Fruit fly (Drosophila melanogaster) whole organism, embryonic: ENCODE results near the gene RabGGTa.

Experiments used
- Antp ChIP-seq: fragments of 200-800 bp; sonication (Bioruptor generic); optimal IDR thresholded peaks from 3 replicates; lab custom pipeline; 2016; ENCODE audit warnings: missing biosample characterization, missing genetic modification characterization
- Blimp-1 ChIP-seq: fragments of 200-800 bp; sonication (Bioruptor generic); optimal IDR thresholded peaks from 3 replicates; lab custom pipeline; 2018; ENCODE audit warnings: missing biosample characterization, missing genetic modification characterization, mild to moderate bottlenecking, moderate library complexity, missing genetic modification reagents
- Bteb2 ChIP-seq: fragments of 200-800 bp; sonication (Bioruptor generic); optimal IDR thresholded peaks from 2 replicates; lab custom pipeline; 2016; ENCODE audit warnings: missing biosample characterization, missing genetic modification characterization
- CG10267 ChIP-seq: fragments of 200-800 bp; sonication (Bioruptor generic); optimal IDR thresholded peaks from 2 replicates; lab custom pipeline; 2018; ENCODE audit warnings: missing biosample characterization, mild to moderate bottlenecking, missing genetic modification characterization, moderate library complexity
- CG10979 ChIP-seq: fragments of 200-800 bp; sonication (Bioruptor generic); optimal IDR thresholded peaks from 2 replicates; lab custom pipeline; 2018; ENCODE audit warnings: missing biosample characterization, mild to moderate bottlenecking, missing genetic modification characterization, moderate library complexity
- CG11247 ChIP-seq: fragments of 200-800 bp; sonication (Bioruptor generic); IDR thresholded peaks from 2 replicates; pipeline ENCODE4 v1.3.6; 2022; ENCODE audit warnings: missing biosample characterization, missing genetic modification characterization
- CG13123 ChIP-seq: fragments of 200-800 bp; sonication (Bioruptor generic); optimal IDR thresholded peaks from 2 replicates; lab custom pipeline; 2016; ENCODE audit warnings: missing biosample characterization, missing genetic modification characterization
- CG13894 ChIP-seq: fragments of 200-800 bp; sonication (Bioruptor generic); optimal IDR thresholded peaks from 3 replicates; lab custom pipeline; 2018; ENCODE audit warnings: missing biosample characterization, mild to moderate bottlenecking, missing genetic modification characterization, moderate library complexity
- CG14014 ChIP-seq: fragments of 200-800 bp; sonication (Bioruptor generic); IDR thresholded peaks from 2 replicates; pipeline ENCODE4 v1.3.6; 2022; ENCODE audit warnings: missing biosample characterization, missing genetic modification characterization
- CG17361 ChIP-seq: fragments of 200-800 bp; sonication (Bioruptor generic); IDR thresholded peaks from 3 replicates; pipeline ENCODE4 v1.3.6; 2022; ENCODE audit warnings: missing biosample characterization, missing genetic modification characterization
- CG18619 ChIP-seq: fragments of 200-800 bp; sonication (Bioruptor generic); optimal IDR thresholded peaks from 3 replicates; lab custom pipeline; 2017; ENCODE audit warnings: missing biosample characterization, mild to moderate bottlenecking, missing genetic modification characterization
- CG2120 ChIP-seq: fragments of 200-800 bp; sonication (Bioruptor generic); optimal IDR thresholded peaks from 3 replicates; lab custom pipeline; 2016; ENCODE audit warnings: missing biosample characterization, missing genetic modification characterization
- CG32772 ChIP-seq: fragments of 200-800 bp; sonication (Bioruptor generic); IDR thresholded peaks from 2 replicates; pipeline ENCODE4 v1.3.6; 2022; ENCODE audit warnings: missing biosample characterization, missing genetic modification characterization
- CG4424 ChIP-seq: fragments of 200-800 bp; sonication (Bioruptor generic); optimal IDR thresholded peaks from 3 replicates; lab custom pipeline; 2016; ENCODE audit warnings: missing biosample characterization, missing genetic modification characterization
- CG4854 ChIP-seq: fragments of 200-800 bp; sonication (Bioruptor generic); optimal IDR thresholded peaks from 2 replicates; lab custom pipeline; 2016; ENCODE audit warnings: missing biosample characterization, missing genetic modification characterization, inconsistent platforms
- CG7556 ChIP-seq: fragments of 200-800 bp; sonication (Bioruptor generic); optimal IDR thresholded peaks from 2 replicates; lab custom pipeline; 2017; ENCODE audit warnings: missing biosample characterization, mild to moderate bottlenecking, missing genetic modification characterization
- CG7839 ChIP-seq: fragments of 200-800 bp; sonication (Bioruptor generic); optimal IDR thresholded peaks from 3 replicates; lab custom pipeline; 2018; ENCODE audit warnings: missing biosample characterization, mild to moderate bottlenecking, missing genetic modification characterization, moderate library complexity
- CG8924 ChIP-seq: fragments of 200-800 bp; optimal IDR thresholded peaks from 3 replicates; lab custom pipeline; 2019; ENCODE audit warnings: missing biosample characterization, mild to moderate bottlenecking, missing genetic modification characterization, moderate library complexity
- CG9437 ChIP-seq: fragments of 200-800 bp; sonication (Bioruptor generic); optimal IDR thresholded peaks from 2 replicates; lab custom pipeline; 2018; ENCODE audit warnings: missing biosample characterization, mild to moderate bottlenecking, missing genetic modification characterization
- Dip3 ChIP-seq: fragments of 200-800 bp; sonication (Bioruptor generic); optimal IDR thresholded peaks from 3 replicates; lab custom pipeline; 2016; ENCODE audit warnings: missing biosample characterization, missing genetic modification characterization
- Dref ChIP-seq: fragments of 200-800 bp; sonication (Bioruptor generic); IDR thresholded peaks from 2 replicates; pipeline ENCODE4 v1.3.6; 2022; ENCODE audit warnings: missing biosample characterization, missing genetic modification characterization
- Drgx ChIP-seq: fragments of 200-800 bp; sonication (Bioruptor generic); IDR thresholded peaks from 2 replicates; pipeline ENCODE4 v1.3.6; 2022; ENCODE audit warnings: missing biosample characterization, missing genetic modification characterization
- Fer1 ChIP-seq: fragments of 200-800 bp; sonication (Bioruptor generic); optimal IDR thresholded peaks from 2 replicates; lab custom pipeline; 2017; ENCODE audit warnings: missing biosample characterization, mild to moderate bottlenecking, missing genetic modification characterization
- HLHmδ ChIP-seq: fragments of 200-800 bp; sonication (Bioruptor generic); optimal IDR thresholded peaks from 2 replicates; lab custom pipeline; 2018; ENCODE audit warnings: missing biosample characterization, mild to moderate bottlenecking, missing genetic modification characterization, moderate library complexity
- Hr51 ChIP-seq, 2 experiments: fragments of 200-800 bp; sonication (Bioruptor generic); optimal IDR thresholded peaks; 2 replicates in 1 of 2; 3 replicates in 1 of 2; lab custom pipeline; 2016 to 2018; ENCODE audit warnings: missing biosample characterization in 2 of 2, missing genetic modification characterization in 2 of 2, mild to moderate bottlenecking in 1 of 2, moderate library complexity in 1 of 2
- Neu2 ChIP-seq: fragments of 200-800 bp; sonication (Bioruptor generic); optimal IDR thresholded peaks from 3 replicates; lab custom pipeline; 2016; ENCODE audit warnings: missing biosample characterization, missing genetic modification characterization, borderline replicate concordance
- Nf-YA ChIP-seq: fragments of 200-800 bp; sonication (Bioruptor generic); IDR thresholded peaks from 2 replicates; pipeline ENCODE4 v1.3.6; 2022; ENCODE audit warnings: missing biosample characterization, missing genetic modification characterization
- Nf-YC ChIP-seq: fragments of 200-800 bp; optimal IDR thresholded peaks from 3 replicates; lab custom pipeline; 2019; ENCODE audit warnings: missing biosample characterization, mild to moderate bottlenecking, missing genetic modification characterization, moderate library complexity
- Oli ChIP-seq: fragments of 200-800 bp; sonication (Bioruptor generic); optimal IDR thresholded peaks from 2 replicates; lab custom pipeline; 2018; ENCODE audit warnings: missing biosample characterization, mild to moderate bottlenecking, missing genetic modification characterization, moderate library complexity
- Sox100B ChIP-seq: fragments of 200-800 bp; sonication (Bioruptor generic); optimal IDR thresholded peaks from 3 replicates; lab custom pipeline; 2018; ENCODE audit warnings: missing biosample characterization, mild to moderate bottlenecking, missing genetic modification characterization
- Sox102F ChIP-seq: fragments of 200-800 bp; sonication (Bioruptor generic); optimal IDR thresholded peaks from 2 replicates; lab custom pipeline; 2018; ENCODE audit warnings: missing biosample characterization, mild to moderate bottlenecking, missing genetic modification characterization, moderate library complexity
- corto ChIP-seq: fragments of 200-800 bp; sonication (Bioruptor generic); optimal IDR thresholded peaks from 2 replicates; lab custom pipeline; 2016; ENCODE audit warnings: missing biosample characterization, mild to moderate bottlenecking, missing genetic modification characterization, moderate library complexity
- crol ChIP-seq: fragments of 200-800 bp; sonication (Bioruptor generic); IDR thresholded peaks from 2 replicates; pipeline ENCODE4 v1.3.6; 2022; ENCODE audit warnings: missing biosample characterization, missing genetic modification characterization
- eve ChIP-seq, 2 experiments: fragments of >200 bp; optimal IDR thresholded peaks; 2 replicates each; lab custom pipeline; 2017; ENCODE audit warnings: missing biosample characterization in 2 of 2, missing genetic modification characterization in 2 of 2
- fd96Cb ChIP-seq: fragments of 200-800 bp; sonication (Bioruptor generic); optimal IDR thresholded peaks from 2 replicates; lab custom pipeline; 2018; ENCODE audit warnings: missing biosample characterization, mild to moderate bottlenecking, missing genetic modification characterization, moderate library complexity
- gem ChIP-seq: fragments of 200-800 bp; sonication (Bioruptor generic); optimal IDR thresholded peaks from 2 replicates; lab custom pipeline; 2019; ENCODE audit warnings: missing biosample characterization, mild to moderate bottlenecking, missing genetic modification characterization, moderate library complexity
- grau ChIP-seq: fragments of 200-800 bp; optimal IDR thresholded peaks from 3 replicates; lab custom pipeline; 2019; ENCODE audit warnings: missing biosample characterization, mild to moderate bottlenecking, missing genetic modification characterization, moderate library complexity
- gro ChIP-seq: fragments of 200-800 bp; sonication (Bioruptor generic); optimal IDR thresholded peaks from 2 replicates; lab custom pipeline; 2016; ENCODE audit warnings: missing biosample characterization, missing genetic modification characterization
- gsb-n ChIP-seq: fragments of 200-800 bp; sonication (Bioruptor generic); optimal IDR thresholded peaks from 3 replicates; lab custom pipeline; 2018; ENCODE audit warnings: missing biosample characterization, mild to moderate bottlenecking, missing genetic modification characterization
- lab ChIP-seq: fragments of 200-800 bp; sonication (Bioruptor generic); optimal IDR thresholded peaks from 3 replicates; lab custom pipeline; 2017; ENCODE audit warnings: missing biosample characterization, missing genetic modification characterization, mild to moderate bottlenecking, moderate library complexity, missing genetic modification reagents
- lola ChIP-seq, 3 experiments: fragments of >200 bp in 2 of 3; fragments of 200-800 bp in 1 of 3; sonication (Bioruptor generic) in 1 of 3; optimal IDR thresholded peaks; 2 replicates each; lab custom pipeline; 2017 to 2019; ENCODE audit warnings: missing biosample characterization in 3 of 3, missing genetic modification characterization in 3 of 3, mild to moderate bottlenecking in 1 of 3, moderate library complexity in 1 of 3
- nmo ChIP-seq: fragments of 200-800 bp; sonication (Bioruptor generic); optimal IDR thresholded peaks from 2 replicates; lab custom pipeline; 2018; ENCODE audit warnings: missing biosample characterization, mild to moderate bottlenecking, missing genetic modification characterization, moderate library complexity
- odd ChIP-seq: fragments of 200-800 bp; sonication (Bioruptor generic); optimal IDR thresholded peaks from 2 replicates; lab custom pipeline; 2017; ENCODE audit warnings: missing biosample characterization, mild to moderate bottlenecking, missing genetic modification characterization
- phol ChIP-seq: fragments of 200-800 bp; sonication (Bioruptor generic); optimal IDR thresholded peaks from 3 replicates; lab custom pipeline; 2018; ENCODE audit warnings: missing biosample characterization, mild to moderate bottlenecking, missing genetic modification characterization, moderate library complexity
- ro ChIP-seq: fragments of 200-800 bp; sonication (Bioruptor generic); IDR thresholded peaks from 2 replicates; pipeline ENCODE4 v1.3.6; 2022; ENCODE audit warnings: missing biosample characterization, missing genetic modification characterization
- sens ChIP-seq: fragments of 200-800 bp; sonication (Bioruptor generic); peaks from one replicate; lab custom pipeline; 2016; ENCODE audit warnings: missing biosample characterization, missing genetic modification characterization
- shn ChIP-seq: fragments of 200-800 bp; sonication (Bioruptor generic); optimal IDR thresholded peaks from 3 replicates; lab custom pipeline; 2016; ENCODE audit warnings: missing biosample characterization, missing genetic modification characterization
- tap ChIP-seq: fragments of 200-800 bp; optimal IDR thresholded peaks from 3 replicates; lab custom pipeline; 2019; ENCODE audit warnings: missing biosample characterization, mild to moderate bottlenecking, missing genetic modification characterization, moderate library complexity
- twi ChIP-seq: fragments of 200-800 bp; optimal IDR thresholded peaks from 2 replicates; lab custom pipeline; 2019; ENCODE audit warnings: missing biosample characterization, mild to moderate bottlenecking, missing genetic modification characterization, moderate library complexity

RabGGTa gene

DNA sequence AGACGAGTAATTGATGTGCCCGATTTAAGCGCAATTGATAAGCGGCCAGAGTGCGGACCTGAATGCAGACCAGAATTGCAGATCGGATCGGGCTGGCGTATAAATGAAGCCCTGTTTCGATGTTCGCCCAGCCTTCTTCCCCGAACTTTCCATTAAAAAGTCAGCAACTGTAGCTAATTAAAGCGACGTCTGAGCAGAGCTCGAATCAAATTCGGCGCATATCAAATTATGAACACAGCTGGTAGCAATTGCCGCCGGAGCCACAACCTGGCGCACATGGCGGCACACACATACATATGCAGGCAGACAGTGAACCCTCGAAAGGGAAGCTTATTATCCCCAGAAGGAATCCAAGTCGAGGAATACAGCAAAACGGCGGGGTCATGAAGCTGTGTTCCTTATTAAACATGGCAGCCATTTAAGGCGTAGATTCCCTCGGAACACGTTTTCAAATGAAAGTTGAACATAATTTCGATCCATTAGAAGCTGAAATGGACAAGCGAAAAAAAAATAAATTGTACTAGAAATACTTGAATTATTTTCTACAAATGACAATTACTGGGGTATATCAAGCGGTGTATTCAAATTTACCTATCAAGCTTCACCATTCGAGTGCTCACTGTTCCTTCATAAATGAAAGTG lies 24.4 kb upstream of the RabGGTa start (continued):
- TF ChIP-seq Blimp-1 (peak; percentile 39), odd (GFP tag; lab: Kevin White, UChicago) (no peak), Oli (peak; percentile 10), CG8924 (peak; percentile 21), Dip3 (GFP tag; lab: Kevin White, UChicago) (no peak), Drgx (no peak), CG13123 (GFP tag; lab: Kevin White, UChicago) (no peak), grau (tag; lab: Kevin White, UChicago) (peak; percentile 85), HLHmδ (no peak), shn (GFP tag; lab: Kevin White, UChicago) (no peak), Bteb2 (peak; percentile 10), CG4854 (GFP tag; lab: Kevin White, UChicago) (no peak), CG9437 (GFP tag; lab: Kevin White, UChicago) (no peak), CG14014 (0 out of 2 replicates have a peak, but pooled peaks have one; percentile 20), tap (peak; percentile 66), ro (GFP tag; lab: Robert Waterston, UW) (no peak), Sox100B (GFP tag; lab: Kevin White, UChicago) (peak; percentile 11), CG18619 (GFP tag; lab: Kevin White, UChicago) (no peak), CG2120 (GFP tag; lab: Kevin White, UChicago) (peak; percentile 39), Hr51 (GFP tag; optimal IDR thresholded peaks at IDR 0.05; lab: Kevin White, UChicago) (peak in 1 of 2 experiments; percentile 4), sens (peak; percentile 84), Dref (GFP tag; lab: Robert Waterston, UW) (no peak), CG13894 (tag; lab: Kevin White, UChicago) (no peak), CG10979 (peak; percentile 27), Nf-YC (no peak), CG7556 (GFP tag; lab: Kevin White, UChicago) (peak; percentile 19), CG7839 (tag; lab: Kevin White, UChicago) (peak; percentile 4), fd96Cb (tag; lab: Kevin White, UChicago) (peak; percentile 15), crol (GFP tag; lab: Robert Waterston, UW) (no peak), corto (GFP tag; lab: Kevin White, UChicago) (peak; percentile 23), phol (tag; lab: Kevin White, UChicago) (peak; percentile 48), Neu2 (no peak), twi (tag; lab: Kevin White, UChicago) (peak; percentile 40), gsb-n (tag; lab: Kevin White, UChicago) (peak; percentile 59), gem (tag; lab: Kevin White, UChicago) (peak; percentile 45), CG11247 (no peak), Sox102F (GFP tag; lab: Kevin White, UChicago) (peak; percentile 21), Nf-YA (no peak), CG17361 (GFP tag; lab: Robert Waterston, UW) (0 out of 3 replicates have a peak, but pooled peaks have one; percentile 35), nmo (peak; percentile 15), CG10267 (tag; lab: Kevin White, UChicago) (no peak), gro (no peak), CG4424 (GFP tag; lab: Kevin White, UChicago) (peak; percentile 9), Antp (GFP tag; lab: Kevin White, UChicago) (peak; percentile 29), lola (GFP tag; optimal IDR thresholded peaks at IDR 0.05; lab: Kevin White, UChicago) (peak in 1 of 3 experiments; percentile 21), Fer1 (GFP tag; lab: Kevin White, UChicago) (peak; percentile 7), CG32772 (no peak), eve (GFP tag; optimal IDR thresholded peaks at IDR 0.05; lab: Kevin White, UChicago) (peak in 1 of 2 experiments; percentile 74), lab (GFP tag; lab: Kevin White, UChicago) (peak; percentile 13)
